Worm (Caenorhabditis elegans): Measurements from ENCODE around the gene Y59C2A.1.

Gene Y59C2A.1

ce11 chrII:2196742-2197141 lies 11.2 kb upstream of the Y59C2A.1 start:
- TF ChIP-seq lin-11 (tag; optimal IDR thresholded peaks at IDR 0.05) (no peak), elt-1 (tag; optimal IDR thresholded peaks at IDR 0.05) (no peak), unc-39 (tag; optimal IDR thresholded peaks at IDR 0.05) (no peak)

ce11 chrII:2197555-2198288 lies 10.2 kb upstream of the Y59C2A.1 start, which contains the start of gene C33C12.1:
TSS of gene C33C12.1 (plus strand) at chrII:2198238.
- TF ChIP-seq elt-1 (tag; optimal IDR thresholded peaks at IDR 0.05) (no peak), ztf-11 (tag; optimal IDR thresholded peaks at IDR 0.05) (no peak), nhr-129 (tag; optimal IDR thresholded peaks at IDR 0.05) (peak; percentile 48), mdl-1 (tag; optimal IDR thresholded peaks at IDR 0.05) (peak in 1 of 2 experiments; percentile 18), unc-55 (GFP tag; optimal IDR thresholded peaks at IDR 0.05) (peak; percentile 20), C34F6.9 (tag; optimal IDR thresholded peaks at IDR 0.05) (peak; percentile 32), lsy-2 (tag; optimal IDR thresholded peaks at IDR 0.05) (peak in 1 of 2 experiments; percentile 22), zag-1 (tag; optimal IDR thresholded peaks at IDR 0.05) (peak; percentile 22)

- TF ChIP-seq ztf-11 (tag; optimal IDR thresholded peaks at IDR 0.05) (no peak), nhr-6 (tag; optimal IDR thresholded peaks at IDR 0.05) (no peak), F13H6.1 (tag; optimal IDR thresholded peaks at IDR 0.05) (no peak), peb-1 (tag; optimal IDR thresholded peaks at IDR 0.05) (no peak), Y55F3AM.14 (GFP tag; optimal IDR thresholded peaks at IDR 0.05) (no peak), nhr-21 (tag; optimal IDR thresholded peaks at IDR 0.05) (no peak), snpc-4 (tag; optimal IDR thresholded peaks at IDR 0.05) (no peak), crh-2 (tag; optimal IDR thresholded peaks at IDR 0.05) (no peak), nhr-129 (tag; optimal IDR thresholded peaks at IDR 0.05) (no peak), ztf-4 (tag; optimal IDR thresholded peaks at IDR 0.05) (no peak), blmp-1 (tag; optimal IDR thresholded peaks at IDR 0.05; ENCODE audit: insufficient read depth) (no peak)
These were observed 5.8 kb upstream of the Y59C2A.1 start for ce11 chrII:2202147-2202546.

ce11 chrII:2204077-2204476 lies 3.8 kb upstream of the Y59C2A.1 start, which contains the start of gene Y59C2A.2:
TSS of gene Y59C2A.2 (minus strand) at chrII:2204137.
- TF ChIP-seq C34F6.9 (tag; optimal IDR thresholded peaks at IDR 0.05) = peak; percentile 27
- peak; percentile 29 for TF ChIP-seq nhr-129 (tag; optimal IDR thresholded peaks at IDR 0.05)
- TF ChIP-seq gmeb-1 (tag; optimal IDR thresholded peaks at IDR 0.05) = peak; percentile 92
- TF ChIP-seq unc-55 (GFP tag; optimal IDR thresholded peaks at IDR 0.05) = peak; percentile 56
- no peak for TF ChIP-seq nhr-237 (tag; optimal IDR thresholded peaks at IDR 0.05)
- TF ChIP-seq F13H6.1 (tag; optimal IDR thresholded peaks at IDR 0.05) = no peak
- peak in 1 of 2 experiments; percentile 71 for TF ChIP-seq lsy-2 (tag; optimal IDR thresholded peaks at IDR 0.05)
- peak; percentile 8 for TF ChIP-seq crh-2 (tag; optimal IDR thresholded peaks at IDR 0.05)
- no peak for TF ChIP-seq Y55F3AM.14 (GFP tag; optimal IDR thresholded peaks at IDR 0.05)
- TF ChIP-seq lin-13 (GFP tag; optimal IDR thresholded peaks at IDR 0.05) = peak; percentile 53
- no peak for TF ChIP-seq ztf-11 (tag; optimal IDR thresholded peaks at IDR 0.05)

- TF ChIP-seq sma-3 (GFP tag; optimal IDR thresholded peaks at IDR 0.05) = no peak
- no peak for TF ChIP-seq lin-13 (GFP tag; optimal IDR thresholded peaks at IDR 0.05)
- no peak for TF ChIP-seq mbf-1 (tag; optimal IDR thresholded peaks at IDR 0.05)
- no peak for TF ChIP-seq ztf-11 (tag; optimal IDR thresholded peaks at IDR 0.05)
- no peak for TF ChIP-seq ama-1 (optimal IDR thresholded peaks at IDR 0.05)
- TF ChIP-seq ztf-4 (tag; optimal IDR thresholded peaks at IDR 0.05) = no peak
- TF ChIP-seq gmeb-1 (tag; optimal IDR thresholded peaks at IDR 0.05) = no peak
- no peak for TF ChIP-seq lsy-2 (tag; optimal IDR thresholded peaks at IDR 0.05)
- no peak for TF ChIP-seq sem-4 (tag; optimal IDR thresholded peaks at IDR 0.05)
- no peak for TF ChIP-seq alr-1 (tag; optimal IDR thresholded peaks at IDR 0.05)
These were observed 1.7 kb upstream of the Y59C2A.1 start for ce11 chrII:2206064-2206722.

ce11 chrII:2215512-2215911 lies 7.6 kb downstream of the Y59C2A.1 start:
- TF ChIP-seq unc-62 (GFP tag; optimal IDR thresholded peaks at IDR 0.05) = no peak
- TF ChIP-seq crh-2 (tag; optimal IDR thresholded peaks at IDR 0.05) = no peak
- TF ChIP-seq alr-1 (tag; optimal IDR thresholded peaks at IDR 0.05) = no peak
- TF ChIP-seq elt-3 (tag; optimal IDR thresholded peaks at IDR 0.05) = no peak
